Fruit fly (Drosophila melanogaster) whole organism, embryonic: Measurements from ENCODE around the gene Ythdc1.

Source experiments
- CG10147 ChIP-seq: fragments of 200-800 bp; sonication (Bioruptor generic); optimal IDR thresholded peaks from 2 replicates; lab custom pipeline; 2019; ENCODE audit warnings: missing biosample characterization, mild to moderate bottlenecking, missing genetic modification characterization, moderate library complexity
- CG10462 ChIP-seq: fragments of 200-800 bp; sonication (Bioruptor generic); optimal IDR thresholded peaks from 2 replicates; lab custom pipeline; 2016; ENCODE audit warnings: missing biosample characterization, missing genetic modification characterization
- CG11093 ChIP-seq: fragments of 200-800 bp; sonication (Bioruptor generic); IDR thresholded peaks from 3 replicates; pipeline ENCODE4 v1.3.6; 2022; ENCODE audit warnings: missing biosample characterization, missing genetic modification characterization
- CG11695 ChIP-seq: fragments of 200-800 bp; sonication (Bioruptor generic); IDR thresholded peaks from 3 replicates; pipeline ENCODE4 v1.3.6; 2022; ENCODE audit warnings: missing biosample characterization, missing genetic modification characterization
- CG12391 ChIP-seq: fragments of 200-800 bp; sonication (Bioruptor generic); optimal IDR thresholded peaks from 3 replicates; lab custom pipeline; 2018; ENCODE audit warnings: missing biosample characterization, mild to moderate bottlenecking, missing genetic modification characterization, moderate library complexity
- CG14667 ChIP-seq: fragments of 200-800 bp; sonication (Bioruptor generic); IDR thresholded peaks from 2 replicates; pipeline ENCODE4 v1.3.6; 2022; ENCODE audit warnings: missing biosample characterization, missing genetic modification characterization
- CG15514 ChIP-seq: fragments of 200-800 bp; sonication (Bioruptor generic); optimal IDR thresholded peaks from 3 replicates; lab custom pipeline; 2017; ENCODE audit warnings: missing biosample characterization, missing genetic modification characterization, mild to moderate bottlenecking, moderate library complexity, missing genetic modification reagents
- CG17328 ChIP-seq: fragments of 200-800 bp; sonication (Bioruptor generic); IDR thresholded peaks from 2 replicates; pipeline ENCODE4 v1.3.6; 2022; ENCODE audit warnings: missing biosample characterization, missing genetic modification characterization
- CG2120 ChIP-seq: fragments of 200-800 bp; sonication (Bioruptor generic); optimal IDR thresholded peaks from 3 replicates; lab custom pipeline; 2016; ENCODE audit warnings: missing biosample characterization, missing genetic modification characterization
- CG2889 ChIP-seq: fragments of 200-800 bp; sonication (Bioruptor generic); IDR thresholded peaks from 3 replicates; pipeline ENCODE4 v1.3.6; 2022; ENCODE audit warnings: missing biosample characterization, missing genetic modification characterization
- CG31224 ChIP-seq: fragments of 200-800 bp; sonication (Bioruptor generic); IDR thresholded peaks from 2 replicates; pipeline ENCODE4 v1.3.6; 2022; ENCODE audit warnings: missing biosample characterization, missing genetic modification characterization
- CG32532 ChIP-seq: fragments of 200-800 bp; sonication (Bioruptor generic); IDR thresholded peaks from 2 replicates; pipeline ENCODE4 v1.3.6; 2022; ENCODE audit warnings: missing biosample characterization, missing genetic modification characterization
- CG32767 ChIP-seq: fragments of 200-800 bp; sonication (Bioruptor generic); IDR thresholded peaks from 2 replicates; pipeline ENCODE4 v1.3.6; 2022; ENCODE audit warnings: missing biosample characterization, missing genetic modification characterization
- CG3847 ChIP-seq: fragments of 200-800 bp; sonication (Bioruptor generic); IDR thresholded peaks from 2 replicates; pipeline ENCODE4 v1.3.6; 2022; ENCODE audit warnings: missing biosample characterization, missing genetic modification characterization
- CG3995 ChIP-seq: fragments of 200-800 bp; sonication (Bioruptor generic); optimal IDR thresholded peaks from 3 replicates; lab custom pipeline; 2016; ENCODE audit warnings: missing biosample characterization, missing genetic modification characterization
- CG43689 ChIP-seq: fragments of 200-800 bp; sonication (Bioruptor generic); IDR thresholded peaks from 2 replicates; pipeline ENCODE4 v1.3.6; 2022; ENCODE audit warnings: missing biosample characterization, missing genetic modification characterization
- CG5180 ChIP-seq: fragments of 200-800 bp; sonication (Bioruptor generic); optimal IDR thresholded peaks from 3 replicates; lab custom pipeline; 2017; ENCODE audit warnings: missing biosample characterization, missing genetic modification characterization, mild to moderate bottlenecking, moderate library complexity, missing genetic modification reagents
- CG5953 ChIP-seq: fragments of 200-800 bp; sonication (Bioruptor generic); IDR thresholded peaks from 2 replicates; pipeline ENCODE4 v1.3.6; 2022; ENCODE audit warnings: missing biosample characterization, missing genetic modification characterization
- CG9437 ChIP-seq: fragments of 200-800 bp; sonication (Bioruptor generic); optimal IDR thresholded peaks from 2 replicates; lab custom pipeline; 2018; ENCODE audit warnings: missing biosample characterization, mild to moderate bottlenecking, missing genetic modification characterization
- CG9817 ChIP-seq: fragments of 200-800 bp; sonication (Bioruptor generic); optimal IDR thresholded peaks from 2 replicates; lab custom pipeline; 2018; ENCODE audit warnings: missing biosample characterization, mild to moderate bottlenecking, missing genetic modification characterization, moderate library complexity
- Dbx ChIP-seq: fragments of 200-800 bp; sonication (Bioruptor generic); IDR thresholded peaks from 3 replicates; pipeline ENCODE4 v1.3.6; 2022; ENCODE audit warnings: missing biosample characterization, missing genetic modification characterization
- E2f1 ChIP-seq: fragments of 200-800 bp; sonication (Bioruptor generic); IDR thresholded peaks from 2 replicates; pipeline ENCODE4 v1.3.6; 2022; ENCODE audit warnings: missing biosample characterization, missing genetic modification characterization
- Fer3 ChIP-seq: fragments of 200-800 bp; sonication (Bioruptor generic); optimal IDR thresholded peaks from 2 replicates; lab custom pipeline; 2018; ENCODE audit warnings: missing biosample characterization, mild to moderate bottlenecking, missing genetic modification characterization, moderate library complexity
- H15 ChIP-seq: fragments of 200-800 bp; sonication (Bioruptor generic); IDR thresholded peaks from 3 replicates; pipeline ENCODE4 v1.3.6; 2022; ENCODE audit warnings: missing biosample characterization, missing genetic modification characterization
- Kr ChIP-seq: fragments of 200-800 bp; sonication (Bioruptor generic); optimal IDR thresholded peaks from 2 replicates; lab custom pipeline; 2017; ENCODE audit warnings: missing biosample characterization, mild to moderate bottlenecking, missing genetic modification characterization
- NFAT ChIP-seq: fragments of 200-800 bp; sonication (Bioruptor generic); IDR thresholded peaks from 2 replicates; pipeline ENCODE4 v1.3.6; 2022; ENCODE audit warnings: missing biosample characterization, missing genetic modification characterization
- Poxn ChIP-seq: fragments of 200-800 bp; sonication (Bioruptor generic); IDR thresholded peaks from 2 replicates; pipeline ENCODE4 v1.3.6; 2022; ENCODE audit warnings: missing biosample characterization, missing genetic modification characterization
- Trl ChIP-seq, 3 experiments: fragments of >200 bp in 2 of 3; fragments of 200-800 bp in 1 of 3; sonication (Bioruptor generic) in 1 of 3; optimal IDR thresholded peaks; 2 replicates in 1 of 3; 3 replicates in 2 of 3; lab custom pipeline; 2016 to 2017; ENCODE audit warnings: missing biosample characterization in 1 of 3, missing genetic modification characterization in 1 of 3
- ab ChIP-seq: fragments of 200-800 bp; sonication (Bioruptor generic); optimal IDR thresholded peaks from 2 replicates; lab custom pipeline; 2016; ENCODE audit warnings: missing biosample characterization, missing genetic modification characterization
- al ChIP-seq: fragments of 200-800 bp; sonication (Bioruptor generic); IDR thresholded peaks from 2 replicates; pipeline ENCODE4 v1.3.6; 2022; ENCODE audit warnings: missing biosample characterization, missing genetic modification characterization
- ase ChIP-seq: fragments of 200-800 bp; sonication (Bioruptor generic); IDR thresholded peaks from 3 replicates; pipeline ENCODE4 v1.3.6; 2022; ENCODE audit warnings: missing biosample characterization, missing genetic modification characterization
- chif ChIP-seq, 2 experiments: fragments of 200-800 bp; sonication (Bioruptor generic); optimal IDR thresholded peaks; 3 replicates each; lab custom pipeline; 2016; ENCODE audit warnings: missing biosample characterization in 2 of 2, missing genetic modification characterization in 2 of 2
- crp ChIP-seq, 2 experiments: fragments of 200-800 bp; sonication (Bioruptor generic); optimal IDR thresholded peaks; 2 replicates in 1 of 2; 3 replicates in 1 of 2; lab custom pipeline; 2017; ENCODE audit warnings: missing biosample characterization in 2 of 2, missing genetic modification characterization in 2 of 2, mild to moderate bottlenecking in 1 of 2, moderate library complexity in 1 of 2
- gcm2 ChIP-seq: fragments of 200-800 bp; sonication (Bioruptor generic); optimal IDR thresholded peaks from 2 replicates; lab custom pipeline; 2016; ENCODE audit warnings: missing biosample characterization, missing genetic modification characterization
- h ChIP-seq: fragments of >200 bp; optimal IDR thresholded peaks from 2 replicates; lab custom pipeline; 2017
- ham ChIP-seq: fragments of 200-800 bp; sonication (Bioruptor generic); IDR thresholded peaks from 2 replicates; pipeline ENCODE4 v1.3.6; 2022; ENCODE audit warnings: missing biosample characterization, missing genetic modification characterization
- hkb ChIP-seq, 2 experiments: fragments of 200-800 bp in 1 of 2; fragments of >200 bp in 1 of 2; sonication (Bioruptor generic) in 1 of 2; IDR thresholded peaks in 1 of 2; optimal IDR thresholded peaks in 1 of 2; 2 replicates each; pipeline versions ENCODE4 v1.3.6 to Lab custom; 2017 to 2022; ENCODE audit warnings: missing biosample characterization in 1 of 2, missing genetic modification characterization in 1 of 2
- hth ChIP-seq: fragments of >200 bp; optimal IDR thresholded peaks from 2 replicates; lab custom pipeline; 2017; ENCODE audit warnings: inconsistent platforms
- insv ChIP-seq, 2 experiments: fragments of 200-800 bp; sonication (Bioruptor generic); optimal IDR thresholded peaks; 3 replicates each; lab custom pipeline; 2016 to 2018; ENCODE audit warnings: missing biosample characterization in 2 of 2, missing genetic modification characterization in 2 of 2
- klu ChIP-seq: fragments of 200-800 bp; sonication (Bioruptor generic); IDR thresholded peaks from 2 replicates; pipeline ENCODE4 v1.3.6; 2022; ENCODE audit warnings: missing biosample characterization, missing genetic modification characterization
- lilli ChIP-seq: fragments of 200-800 bp; sonication (Bioruptor generic); optimal IDR thresholded peaks from 3 replicates; lab custom pipeline; 2016; ENCODE audit warnings: missing biosample characterization, missing genetic modification characterization
- lmd ChIP-seq: fragments of 200-800 bp; sonication (Bioruptor generic); IDR thresholded peaks from 2 replicates; pipeline ENCODE4 v1.3.6; 2022; ENCODE audit warnings: missing biosample characterization, missing genetic modification characterization
- lola ChIP-seq, 3 experiments: fragments of >200 bp in 2 of 3; fragments of 200-800 bp in 1 of 3; sonication (Bioruptor generic) in 1 of 3; optimal IDR thresholded peaks; 2 replicates each; lab custom pipeline; 2017 to 2019; ENCODE audit warnings: missing biosample characterization in 3 of 3, missing genetic modification characterization in 3 of 3, mild to moderate bottlenecking in 1 of 3, moderate library complexity in 1 of 3
- maf-S ChIP-seq: fragments of 200-800 bp; sonication (Bioruptor generic); optimal IDR thresholded peaks from 2 replicates; lab custom pipeline; 2016; ENCODE audit warnings: missing biosample characterization, missing genetic modification characterization
- phol ChIP-seq: fragments of 200-800 bp; sonication (Bioruptor generic); optimal IDR thresholded peaks from 3 replicates; lab custom pipeline; 2018; ENCODE audit warnings: missing biosample characterization, mild to moderate bottlenecking, missing genetic modification characterization, moderate library complexity
- ro ChIP-seq: fragments of 200-800 bp; sonication (Bioruptor generic); IDR thresholded peaks from 2 replicates; pipeline ENCODE4 v1.3.6; 2022; ENCODE audit warnings: missing biosample characterization, missing genetic modification characterization
- row ChIP-seq: fragments of 200-800 bp; sonication (Bioruptor generic); IDR thresholded peaks from 3 replicates; pipeline ENCODE4 v1.3.6; 2022; ENCODE audit warnings: missing biosample characterization, missing genetic modification characterization
- scrt ChIP-seq: fragments of 200-800 bp; sonication (Bioruptor generic); optimal IDR thresholded peaks from 2 replicates; lab custom pipeline; 2018; ENCODE audit warnings: missing biosample characterization, mild to moderate bottlenecking, missing genetic modification characterization, moderate library complexity
- stc ChIP-seq: fragments of 200-800 bp; sonication (Bioruptor generic); IDR thresholded peaks from 2 replicates; pipeline ENCODE4 v1.3.6; 2022; ENCODE audit warnings: missing biosample characterization, missing genetic modification characterization

The Ythdc1 gene

DNA sequence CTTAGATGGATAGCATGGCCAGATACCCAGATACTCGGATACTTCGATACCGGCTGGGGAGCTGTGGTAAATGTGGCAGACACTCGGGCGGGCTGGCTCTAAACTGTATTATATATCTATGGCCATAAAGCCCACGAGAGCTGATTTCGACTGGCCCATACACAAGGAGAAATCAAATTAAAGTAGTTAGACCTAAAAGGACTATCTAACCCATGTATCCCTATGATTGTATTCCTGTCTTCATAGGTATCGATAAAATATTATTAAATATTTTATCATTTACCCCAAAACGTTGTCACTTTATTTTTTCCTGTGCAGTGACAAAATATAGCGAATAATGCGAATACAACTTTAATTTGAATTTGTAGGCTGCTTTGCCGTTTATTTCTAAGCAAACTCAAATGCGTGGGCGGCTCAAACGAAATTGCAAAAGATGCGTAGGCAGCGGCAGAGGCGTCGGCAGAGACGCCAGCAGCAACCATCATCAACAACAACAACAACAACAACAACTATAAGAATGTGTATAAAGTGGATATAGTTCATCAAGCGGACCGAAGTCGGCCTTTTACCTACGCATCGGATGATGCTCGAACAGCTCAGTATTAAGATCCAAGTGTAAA is 8.0 kb upstream of the Ythdc1 start (continued):
- TF ChIP-seq ase (GFP tag; lab: Robert Waterston, UW) = peak; percentile 61; the same call in 1 of the 3 replicates
- peak; percentile 31; the same call in 1 of the 2 replicates for TF ChIP-seq CG5953 (GFP tag; lab: Robert Waterston, UW)
- no peak for TF ChIP-seq hkb (optimal IDR thresholded peaks at IDR 0.05; lab: Kevin White, UChicago)
- TF ChIP-seq hkb (GFP tag; IDR thresholded peaks at IDR 0.05; lab: Robert Waterston, UW) = peak; percentile 52
- TF ChIP-seq CG2120 = peak; percentile 23
- TF ChIP-seq CG17328 = peak; percentile 73
- TF ChIP-seq lilli (GFP tag; lab: Kevin White, UChicago) = peak; percentile 15
- TF ChIP-seq CG32532 (GFP tag; lab: Robert Waterston, UW) = peak; percentile 88
- peak; percentile 47; the same call in 1 of the 3 replicates for TF ChIP-seq CG2889 (GFP tag; lab: Robert Waterston, UW)
- TF ChIP-seq scrt (GFP tag; lab: Kevin White, UChicago) = peak; percentile 19
- 0 out of 2 replicates have a peak, but pooled peaks have one; percentile 10 for TF ChIP-seq Poxn (GFP tag; lab: Robert Waterston, UW)
- TF ChIP-seq gcm2 (GFP tag; lab: Kevin White, UChicago) = no peak
- TF ChIP-seq CG10462 (GFP tag; lab: Kevin White, UChicago) = no peak
- TF ChIP-seq Trl (optimal IDR thresholded peaks at IDR 0.05; lab: Kevin White, UChicago) = no peak
- TF ChIP-seq Trl (GFP tag; optimal IDR thresholded peaks at IDR 0.05; lab: Kevin White, UChicago) = no peak
- TF ChIP-seq CG43689 (GFP tag; lab: Robert Waterston, UW) = peak; percentile 31; the same call in 1 of the 2 replicates
- no peak for TF ChIP-seq CG5180
- TF ChIP-seq row (GFP tag; lab: Robert Waterston, UW) = peak; percentile 43; the same call in 2 of the 3 replicates
- TF ChIP-seq CG31224 (GFP tag; lab: Robert Waterston, UW) = peak; percentile 39; the same call in 1 of the 2 replicates
- TF ChIP-seq CG3847 (GFP tag; lab: Robert Waterston, UW) = peak; percentile 72
- no peak for TF ChIP-seq hth (lab: Kevin White, UChicago)
- no peak for TF ChIP-seq chif (GFP tag; optimal IDR thresholded peaks at IDR 0.05; lab: Kevin White, UChicago)
- TF ChIP-seq al (GFP tag; lab: Robert Waterston, UW) = peak; percentile 75
- peak; percentile 80 for TF ChIP-seq Dbx
- 0 out of 2 replicates have a peak, but pooled peaks have one; percentile 21 for TF ChIP-seq E2f1
- no peak for TF ChIP-seq Kr (GFP tag; lab: Kevin White, UChicago)
- TF ChIP-seq stc (GFP tag; lab: Robert Waterston, UW) = peak; percentile 43; the same call in 1 of the 2 replicates
- no peak for TF ChIP-seq CG3995 (GFP tag; lab: Kevin White, UChicago)
- peak; percentile 75 for TF ChIP-seq lmd (GFP tag; lab: Robert Waterston, UW)
- TF ChIP-seq CG12391 (tag; lab: Kevin White, UChicago) = no peak
- TF ChIP-seq CG11695 = peak; percentile 69
- peak; percentile 44 for TF ChIP-seq CG9817 (tag; lab: Kevin White, UChicago)
- peak; percentile 51; the same call in 1 of the 3 replicates for TF ChIP-seq H15 (GFP tag; lab: Robert Waterston, UW)
- 0 out of 3 replicates have a peak, but pooled peaks have one; percentile 16 for TF ChIP-seq CG11093 (GFP tag; lab: Robert Waterston, UW)
- peak; percentile 54 for TF ChIP-seq CG10147 (GFP tag; lab: Kevin White, UChicago)
- TF ChIP-seq ab (GFP tag; lab: Kevin White, UChicago) = no peak
- TF ChIP-seq crp (GFP tag; optimal IDR thresholded peaks at IDR 0.05; lab: Kevin White, UChicago) = no peak
- 0 out of 2 replicates have a peak, but pooled peaks have one; percentile 8 for TF ChIP-seq klu (GFP tag; lab: Robert Waterston, UW)
- no peak for TF ChIP-seq maf-S (GFP tag; lab: Kevin White, UChicago)
- TF ChIP-seq lola (GFP tag; optimal IDR thresholded peaks at IDR 0.05; lab: Kevin White, UChicago) = no peak
- no peak for TF ChIP-seq CG9437
- peak; percentile 63 for TF ChIP-seq Fer3
- no peak for TF ChIP-seq insv (GFP tag; optimal IDR thresholded peaks at IDR 0.05; lab: Kevin White, UChicago)
- TF ChIP-seq h (lab: Kevin White, UChicago) = no peak
- TF ChIP-seq NFAT (GFP tag; lab: Robert Waterston, UW) = peak; percentile 74
- TF ChIP-seq CG32767 (GFP tag; lab: Robert Waterston, UW) = peak; percentile 31; the same call in 1 of the 2 replicates
- no peak for TF ChIP-seq ham (GFP tag; lab: Robert Waterston, UW)
- no peak for TF ChIP-seq ro (GFP tag; lab: Robert Waterston, UW)
- peak; percentile 42; the same call in 1 of the 2 replicates for TF ChIP-seq CG14667 (GFP tag; lab: Robert Waterston, UW)
- TF ChIP-seq phol (tag; lab: Kevin White, UChicago) = peak; percentile 17
- TF ChIP-seq CG15514 (GFP tag; lab: Kevin White, UChicago) = peak; percentile 31
